Fruit fly (Drosophila melanogaster) whole organism, embryonic: ENCODE data around the gene CG33552.

Source experiments
- Bdp1 ChIP-seq: fragments of 200-800 bp; sonication (Bioruptor generic); optimal IDR thresholded peaks from 3 replicates; lab custom pipeline; 2016; ENCODE audit warnings: missing biosample characterization, missing genetic modification characterization
- CG13287 ChIP-seq: fragments of 200-800 bp; sonication (Bioruptor generic); IDR thresholded peaks from 2 replicates; pipeline ENCODE4 v1.3.6; 2022; ENCODE audit warnings: missing biosample characterization, missing genetic modification characterization; ENCODE audit not compliant: partially characterized antibody
- CG13775 ChIP-seq: fragments of 200-800 bp; sonication (Bioruptor generic); optimal IDR thresholded peaks from 3 replicates; lab custom pipeline; 2017; ENCODE audit warnings: missing biosample characterization, mild to moderate bottlenecking, missing genetic modification characterization
- CG15696 ChIP-seq: fragments of 200-800 bp; sonication (Bioruptor generic); optimal IDR thresholded peaks from 2 replicates; lab custom pipeline; 2019; ENCODE audit warnings: missing biosample characterization, mild to moderate bottlenecking, missing genetic modification characterization, moderate library complexity
- CG16813 ChIP-seq: fragments of 200-800 bp; sonication (Bioruptor generic); IDR thresholded peaks from 3 replicates; pipeline ENCODE4 v1.3.6; 2022; ENCODE audit warnings: missing biosample characterization, missing genetic modification characterization; ENCODE audit not compliant: partially characterized antibody
- CG17328 ChIP-seq: fragments of 200-800 bp; sonication (Bioruptor generic); IDR thresholded peaks from 2 replicates; pipeline ENCODE4 v1.3.6; 2022; ENCODE audit warnings: missing biosample characterization, missing genetic modification characterization
- CG18011 ChIP-seq: fragments of 200-800 bp; sonication (Bioruptor generic); optimal IDR thresholded peaks from 2 replicates; lab custom pipeline; 2017; ENCODE audit warnings: missing biosample characterization, missing genetic modification characterization, mild to moderate bottlenecking, moderate library complexity, missing genotype
- CG1832 ChIP-seq: fragments of 200-800 bp; sonication (Bioruptor generic); optimal IDR thresholded peaks from 2 replicates; lab custom pipeline; 2017; ENCODE audit warnings: missing biosample characterization, mild to moderate bottlenecking, missing genetic modification characterization, inconsistent platforms
- CG18476 ChIP-seq: fragments of 200-800 bp; sonication (Bioruptor generic); optimal IDR thresholded peaks from 2 replicates; lab custom pipeline; 2016; ENCODE audit warnings: missing biosample characterization, mild to moderate bottlenecking, missing genetic modification characterization
- CG18764 ChIP-seq: fragments of 200-800 bp; sonication (Bioruptor generic); optimal IDR thresholded peaks from 3 replicates; lab custom pipeline; 2016; ENCODE audit warnings: missing biosample characterization, missing genetic modification characterization
- CG3163 ChIP-seq: fragments of 200-800 bp; sonication (Bioruptor generic); optimal IDR thresholded peaks from 3 replicates; lab custom pipeline; 2016; ENCODE audit warnings: missing biosample characterization, missing genetic modification characterization
- CG34224 ChIP-seq: fragments of 200-800 bp; sonication (Bioruptor generic); IDR thresholded peaks from 3 replicates; pipeline ENCODE4 v1.3.6; 2022; ENCODE audit warnings: missing biosample characterization, missing genetic modification characterization; ENCODE audit not compliant: partially characterized antibody
- CG43689 ChIP-seq: fragments of 200-800 bp; sonication (Bioruptor generic); IDR thresholded peaks from 2 replicates; pipeline ENCODE4 v1.3.6; 2022; ENCODE audit warnings: missing biosample characterization, missing genetic modification characterization
- CG4404 ChIP-seq: fragments of 200-800 bp; sonication (Bioruptor generic); IDR thresholded peaks from 2 replicates; pipeline ENCODE4 v1.3.6; 2022; ENCODE audit warnings: missing biosample characterization, missing genetic modification characterization
- CG6813 ChIP-seq: fragments of 200-800 bp; sonication (Bioruptor generic); optimal IDR thresholded peaks from 2 replicates; lab custom pipeline; 2017; ENCODE audit warnings: missing biosample characterization, missing genetic modification characterization, mild to moderate bottlenecking, moderate library complexity, missing genetic modification reagents
- CG8924 ChIP-seq: fragments of 200-800 bp; optimal IDR thresholded peaks from 3 replicates; lab custom pipeline; 2019; ENCODE audit warnings: missing biosample characterization, mild to moderate bottlenecking, missing genetic modification characterization, moderate library complexity
- Dbx ChIP-seq: fragments of 200-800 bp; sonication (Bioruptor generic); IDR thresholded peaks from 3 replicates; pipeline ENCODE4 v1.3.6; 2022; ENCODE audit warnings: missing biosample characterization, missing genetic modification characterization
- Dfd ChIP-seq, 2 experiments: fragments of >200 bp; optimal IDR thresholded peaks; 2 replicates each; lab custom pipeline; 2017; ENCODE audit warnings: missing biosample characterization in 2 of 2, missing genetic modification characterization in 2 of 2
- Doc2 ChIP-seq: fragments of 200-800 bp; sonication (Bioruptor generic); IDR thresholded peaks from 2 replicates; pipeline ENCODE4 v1.3.6; 2022; ENCODE audit warnings: missing biosample characterization, missing genetic modification characterization
- Elba2 ChIP-seq: fragments of 200-800 bp; sonication (Bioruptor generic); optimal IDR thresholded peaks from 3 replicates; lab custom pipeline; 2016; ENCODE audit warnings: missing biosample characterization, missing genetic modification characterization
- H2.0 ChIP-seq: fragments of 200-800 bp; sonication (Bioruptor generic); IDR thresholded peaks from 2 replicates; pipeline ENCODE4 v1.3.6; 2022; ENCODE audit warnings: missing biosample characterization, missing genetic modification characterization
- HHEX ChIP-seq: fragments of 200-800 bp; sonication (Bioruptor generic); optimal IDR thresholded peaks from 3 replicates; lab custom pipeline; 2017; ENCODE audit warnings: missing biosample characterization, mild to moderate bottlenecking, missing genetic modification characterization, missing genetic modification reagents
- Lhr ChIP-seq: fragments of 200-800 bp; sonication (Bioruptor generic); optimal IDR thresholded peaks from 3 replicates; lab custom pipeline; 2017; ENCODE audit warnings: mild to moderate bottlenecking, missing biosample characterization, missing genetic modification reagents, missing genetic modification characterization
- Lpt ChIP-seq: fragments of >200 bp; optimal IDR thresholded peaks from 2 replicates; lab custom pipeline; 2018; ENCODE audit warnings: missing biosample characterization, missing genetic modification characterization
- Max ChIP-seq: fragments of 200-800 bp; sonication (Bioruptor generic); optimal IDR thresholded peaks from 2 replicates; lab custom pipeline; 2016; ENCODE audit warnings: missing biosample characterization, mild to moderate bottlenecking, missing genetic modification characterization
- NC2α ChIP-seq: fragments of 200-800 bp; sonication (Bioruptor generic); optimal IDR thresholded peaks from 2 replicates; lab custom pipeline; 2016; ENCODE audit warnings: missing biosample characterization, missing genetic modification characterization
- NFAT ChIP-seq: fragments of 200-800 bp; sonication (Bioruptor generic); IDR thresholded peaks from 2 replicates; pipeline ENCODE4 v1.3.6; 2022; ENCODE audit warnings: missing biosample characterization, missing genetic modification characterization
- Ptx1 ChIP-seq: fragments of 200-800 bp; sonication (Bioruptor generic); IDR thresholded peaks from 2 replicates; pipeline ENCODE4 v1.3.6; 2022; ENCODE audit warnings: missing biosample characterization, missing genetic modification characterization
- Sin3A ChIP-seq: fragments of >200 bp; optimal IDR thresholded peaks from 2 replicates; lab custom pipeline; 2018
- Sox100B ChIP-seq: fragments of 200-800 bp; sonication (Bioruptor generic); optimal IDR thresholded peaks from 3 replicates; lab custom pipeline; 2018; ENCODE audit warnings: missing biosample characterization, mild to moderate bottlenecking, missing genetic modification characterization
- Sox102F ChIP-seq: fragments of 200-800 bp; sonication (Bioruptor generic); optimal IDR thresholded peaks from 2 replicates; lab custom pipeline; 2018; ENCODE audit warnings: missing biosample characterization, mild to moderate bottlenecking, missing genetic modification characterization, moderate library complexity
- Xrp1 ChIP-seq: fragments of 200-800 bp; sonication (Bioruptor generic); IDR thresholded peaks from 2 replicates; pipeline ENCODE4 v1.3.6; 2022; ENCODE audit warnings: missing biosample characterization, missing genetic modification characterization
- ac ChIP-seq: fragments of 200-800 bp; sonication (Bioruptor generic); optimal IDR thresholded peaks from 3 replicates; lab custom pipeline; 2017; ENCODE audit warnings: missing biosample characterization, mild to moderate bottlenecking, missing genetic modification characterization
- cas ChIP-seq: fragments of 200-800 bp; sonication (Bioruptor generic); IDR thresholded peaks from 2 replicates; pipeline ENCODE4 v1.3.6; 2022; ENCODE audit warnings: missing biosample characterization, missing genetic modification characterization
- ci ChIP-seq: fragments of 200-800 bp; sonication (Bioruptor generic); IDR thresholded peaks from 3 replicates; pipeline ENCODE4 v1.3.6; 2022; ENCODE audit warnings: missing biosample characterization, missing genetic modification characterization
- crc ChIP-seq: fragments of 200-800 bp; sonication (Bioruptor generic); optimal IDR thresholded peaks from 2 replicates; lab custom pipeline; 2016; ENCODE audit warnings: missing biosample characterization, missing genetic modification characterization
- en ChIP-seq: fragments of 200-800 bp; sonication (Bioruptor generic); optimal IDR thresholded peaks from 2 replicates; lab custom pipeline; 2016; ENCODE audit warnings: missing biosample characterization, missing genetic modification characterization
- exex ChIP-seq: fragments of 200-800 bp; sonication (Bioruptor generic); optimal IDR thresholded peaks from 4 replicates; lab custom pipeline; 2018; ENCODE audit warnings: missing biosample characterization, mild to moderate bottlenecking, missing genetic modification characterization, moderate library complexity
- jigr1 ChIP-seq: fragments of 200-800 bp; sonication (Bioruptor generic); IDR thresholded peaks from 3 replicates; pipeline ENCODE4 v1.3.6; 2022; ENCODE audit warnings: missing biosample characterization, missing genetic modification characterization
- jing ChIP-seq: fragments of 200-800 bp; sonication (Bioruptor generic); optimal IDR thresholded peaks from 2 replicates; lab custom pipeline; 2018; ENCODE audit warnings: missing biosample characterization, mild to moderate bottlenecking, missing genetic modification characterization
- lbe ChIP-seq: fragments of 200-800 bp; sonication (Bioruptor generic); optimal IDR thresholded peaks from 2 replicates; lab custom pipeline; 2016; ENCODE audit warnings: missing biosample characterization, mild to moderate bottlenecking, missing genetic modification characterization
- odd ChIP-seq: fragments of 200-800 bp; sonication (Bioruptor generic); optimal IDR thresholded peaks from 2 replicates; lab custom pipeline; 2017; ENCODE audit warnings: missing biosample characterization, mild to moderate bottlenecking, missing genetic modification characterization
- p53 ChIP-seq: fragments of 200-800 bp; sonication (Bioruptor generic); optimal IDR thresholded peaks from 2 replicates; lab custom pipeline; 2016; ENCODE audit warnings: missing biosample characterization, missing genetic modification characterization
- ranshi ChIP-seq: fragments of 200-800 bp; sonication (Bioruptor generic); IDR thresholded peaks from 2 replicates; pipeline ENCODE4 v1.3.6; 2022; ENCODE audit warnings: missing biosample characterization, missing genetic modification characterization
- ro ChIP-seq: fragments of 200-800 bp; sonication (Bioruptor generic); IDR thresholded peaks from 2 replicates; pipeline ENCODE4 v1.3.6; 2022; ENCODE audit warnings: missing biosample characterization, missing genetic modification characterization
- sr ChIP-seq: fragments of 200-800 bp; sonication (Bioruptor generic); IDR thresholded peaks from 3 replicates; pipeline ENCODE4 v1.3.6; 2022; ENCODE audit warnings: missing biosample characterization, missing genetic modification characterization
- tgo ChIP-seq: fragments of 200-800 bp; sonication (Bioruptor generic); IDR thresholded peaks from 3 replicates; pipeline ENCODE4 v1.3.6; 2022; ENCODE audit warnings: missing biosample characterization, missing genetic modification characterization
- zfh1 ChIP-seq: fragments of 200-800 bp; sonication (Bioruptor generic); IDR thresholded peaks from 3 replicates; pipeline ENCODE4 v1.3.6; 2022; ENCODE audit warnings: missing biosample characterization, missing genetic modification characterization
- zfh2 ChIP-seq: fragments of 200-800 bp; sonication (Bioruptor generic); optimal IDR thresholded peaks from 2 replicates; lab custom pipeline; 2016; ENCODE audit warnings: missing biosample characterization, missing genetic modification characterization

CG33552 gene

dm6 chr2L:16683958-16684877, 1.9 kb downstream of the CG33552 start, which contains the start of gene CG31807 (continued):
- peak; percentile 76 for TF ChIP-seq lbe (GFP tag; lab: Kevin White, UChicago)
- peak; percentile 55; the same call in 1 of the 3 replicates for TF ChIP-seq zfh1 (GFP tag; lab: Robert Waterston, UW)
- TF ChIP-seq CG1832 (GFP tag; lab: Kevin White, UChicago), result no peak
- peak; percentile 64 for TF ChIP-seq Ptx1 (GFP tag; lab: Robert Waterston, UW)
- peak; percentile 33; the same call in 1 of the 2 replicates for TF ChIP-seq CG43689 (GFP tag; lab: Robert Waterston, UW)
- peak; percentile 35; the same call in 1 of the 2 replicates for TF ChIP-seq CG17328 (GFP tag; lab: Robert Waterston, UW)
- no peak for TF ChIP-seq en (GFP tag; lab: Kevin White, UChicago)
- no peak for TF ChIP-seq CG15696 (tag; lab: Kevin White, UChicago)
- peak; percentile 68 for TF ChIP-seq HHEX (GFP tag; lab: Kevin White, UChicago)
- peak; percentile 70 for TF ChIP-seq Sox100B (GFP tag; lab: Kevin White, UChicago)
- TF ChIP-seq p53 (GFP tag; lab: Kevin White, UChicago), result no peak
- peak; percentile 76 for TF ChIP-seq odd (GFP tag; lab: Kevin White, UChicago)
- TF ChIP-seq Dfd (GFP tag; optimal IDR thresholded peaks at IDR 0.05; lab: Kevin White, UChicago), result no peak
- TF ChIP-seq CG6813 (GFP tag; lab: Kevin White, UChicago), result peak; percentile 24
- peak; percentile 83 for TF ChIP-seq CG8924
- peak; percentile 26 for TF ChIP-seq CG18476
- TF ChIP-seq CG16813, result no peak
- TF ChIP-seq zfh2 (GFP tag; lab: Kevin White, UChicago), result peak; percentile 43
- peak; percentile 14 for TF ChIP-seq jing (GFP tag; lab: Kevin White, UChicago)
- TF ChIP-seq CG34224, result no peak
- TF ChIP-seq CG4404, result no peak
- no peak for TF ChIP-seq ro (GFP tag; lab: Robert Waterston, UW)
- TF ChIP-seq H2.0, result 0 out of 2 replicates have a peak, but pooled peaks have one; percentile 3
- TF ChIP-seq Lpt (GFP tag; lab: Kevin White, UChicago), result no peak
- no peak for TF ChIP-seq exex (tag; lab: Kevin White, UChicago)
- TF ChIP-seq jigr1, result no peak
- no peak for TF ChIP-seq Elba2 (GFP tag; lab: Kevin White, UChicago)
- TF ChIP-seq NC2α (GFP tag; lab: Kevin White, UChicago), result peak; percentile 17
- no peak for TF ChIP-seq cas (GFP tag; lab: Robert Waterston, UW)
- no peak for TF ChIP-seq sr
- no peak for TF ChIP-seq Doc2
- TF ChIP-seq CG13287 (GFP tag; lab: Robert Waterston, UW), result no peak
- TF ChIP-seq CG18011 (GFP tag; lab: Kevin White, UChicago), result peak; percentile 55
- TF ChIP-seq CG18764, result peak; percentile 34
- no peak; the same call in 1 of the 3 replicates for TF ChIP-seq tgo (GFP tag; lab: Robert Waterston, UW)
- peak; percentile 12 for TF ChIP-seq Bdp1
- TF ChIP-seq ranshi, result 0 out of 2 replicates have a peak, but pooled peaks have one; percentile 9
- peak; percentile 90 for TF ChIP-seq Sox102F (GFP tag; lab: Kevin White, UChicago)
- peak; percentile 78 for TF ChIP-seq CG13775 (GFP tag; lab: Kevin White, UChicago)
- TF ChIP-seq Xrp1, result peak; percentile 39; the same call in 1 of the 2 replicates
- TF ChIP-seq Max (GFP tag; lab: Kevin White, UChicago), result peak; percentile 14
- no peak for TF ChIP-seq Dbx (GFP tag; lab: Robert Waterston, UW)
- TF ChIP-seq NFAT (GFP tag; lab: Robert Waterston, UW), result 0 out of 2 replicates have a peak, but pooled peaks have one; percentile 14
- TF ChIP-seq Lhr (GFP tag; lab: Kevin White, UChicago), result peak; percentile 10
- no peak for TF ChIP-seq Sin3A (lab: Kevin White, UChicago)
- peak; percentile 52; the same call in 1 of the 3 replicates for TF ChIP-seq ci (GFP tag; lab: Robert Waterston, UW)
- TF ChIP-seq crc (GFP tag; lab: Kevin White, UChicago), result peak; percentile 42
- TF ChIP-seq CG3163 (GFP tag; lab: Kevin White, UChicago), result peak; percentile 36
- TF ChIP-seq ac (GFP tag; lab: Kevin White, UChicago), result peak; percentile 36
